Worm (Caenorhabditis elegans) whole organism, late embryonic: ENCODE data around the gene psmd-9.

Source experiments
- C08G9.2 ChIP-seq: sonication (generic microtip); optimal IDR thresholded peaks from 2 replicates; lab custom pipeline; 2016; ENCODE audit warnings: mild to moderate bottlenecking, missing genetic modification characterization, moderate library complexity, missing compliant biosample characterization
- K02D7.2 ChIP-seq: sonication (generic microtip); optimal IDR thresholded peaks from 2 replicates; lab custom pipeline; 2017; ENCODE audit warnings: mild to moderate bottlenecking, missing genetic modification characterization, missing compliant biosample characterization
- K09A11.1 ChIP-seq: sonication (generic microtip); optimal IDR thresholded peaks from 2 replicates; lab custom pipeline; 2017; ENCODE audit warnings: antibody characterized with exemption, mild to moderate bottlenecking, missing genetic modification characterization, missing compliant biosample characterization; ENCODE audit not compliant: insufficient read depth
- T23F11.4 ChIP-seq: fragments of 200-800 bp; sonication (Bioruptor generic); optimal IDR thresholded peaks from 2 replicates; lab custom pipeline; 2018; ENCODE audit warnings: mild to moderate bottlenecking, missing genetic modification characterization, missing compliant biosample characterization
- ahr-1 ChIP-seq: sonication (generic microtip); optimal IDR thresholded peaks from 2 replicates; lab custom pipeline; 2016; ENCODE audit warnings: missing genetic modification characterization, missing compliant biosample characterization
- ceh-14 ChIP-seq: sonication (generic microtip); optimal IDR thresholded peaks from 2 replicates; lab custom pipeline; 2016; ENCODE audit warnings: missing genotype, missing genetic modification characterization, missing compliant biosample characterization
- ceh-18 ChIP-seq: sonication (generic microtip); optimal IDR thresholded peaks from 2 replicates; lab custom pipeline; 2016; ENCODE audit warnings: missing genetic modification characterization, missing compliant biosample characterization
- ceh-19 ChIP-seq: fragments of 200-800 bp; sonication (Bioruptor generic); optimal IDR thresholded peaks from 2 replicates; lab custom pipeline; 2018; ENCODE audit warnings: mild to moderate bottlenecking, missing genetic modification characterization, missing compliant biosample characterization
- ceh-24 ChIP-seq: sonication (generic microtip); optimal IDR thresholded peaks from 2 replicates; lab custom pipeline; 2016; ENCODE audit warnings: mild to moderate bottlenecking, missing genetic modification characterization, missing compliant biosample characterization
- ceh-31 ChIP-seq: sonication (generic microtip); optimal IDR thresholded peaks from 2 replicates; lab custom pipeline; 2016; ENCODE audit warnings: missing genetic modification characterization, missing compliant biosample characterization
- elt-4 ChIP-seq: sonication (generic microtip); optimal IDR thresholded peaks from 2 replicates; lab custom pipeline; 2016; ENCODE audit warnings: missing genetic modification characterization, missing compliant biosample characterization
- ets-4 ChIP-seq: sonication (generic microtip); optimal IDR thresholded peaks from 2 replicates; lab custom pipeline; 2016; ENCODE audit warnings: missing genetic modification characterization, missing compliant biosample characterization
- eyg-1 ChIP-seq: sonication (generic microtip); optimal IDR thresholded peaks from 2 replicates; lab custom pipeline; 2016; ENCODE audit warnings: missing genotype, missing genetic modification characterization, missing compliant biosample characterization
- fax-1 ChIP-seq: sonication (generic microtip); optimal IDR thresholded peaks from 2 replicates; lab custom pipeline; 2016; ENCODE audit warnings: missing genotype, missing genetic modification characterization, missing compliant biosample characterization
- fkh-10 ChIP-seq: fragments of 150-350 bp; optimal IDR thresholded peaks from 2 replicates; lab custom pipeline; 2014; ENCODE audit warnings: missing biosample characterization, missing genetic modification reagents, missing genetic modification characterization
- fkh-6 ChIP-seq: sonication (generic microtip); optimal IDR thresholded peaks from 2 replicates; lab custom pipeline; 2016; ENCODE audit warnings: missing genetic modification characterization, missing compliant biosample characterization
- gmeb-2 ChIP-seq: sonication (generic microtip); optimal IDR thresholded peaks from 2 replicates; lab custom pipeline; 2016; ENCODE audit warnings: missing genetic modification characterization, inconsistent platforms, missing compliant biosample characterization
- hlh-13 ChIP-seq: fragments of 200-800 bp; sonication (Bioruptor generic); optimal IDR thresholded peaks from 2 replicates; lab custom pipeline; 2018; ENCODE audit warnings: mild to moderate bottlenecking, missing genetic modification characterization, missing compliant biosample characterization
- hlh-8 ChIP-seq: sonication (generic microtip); optimal IDR thresholded peaks from 2 replicates; lab custom pipeline; 2016; ENCODE audit warnings: missing genotype, missing genetic modification characterization, missing compliant biosample characterization
- lim-6 ChIP-seq: sonication (generic microtip); optimal IDR thresholded peaks from 2 replicates; lab custom pipeline; 2016; ENCODE audit warnings: missing genetic modification characterization, missing compliant biosample characterization
- lin-11 ChIP-seq: fragments of 200-800 bp; sonication (Bioruptor generic); optimal IDR thresholded peaks from 2 replicates; lab custom pipeline; 2018; ENCODE audit warnings: mild to moderate bottlenecking, missing genetic modification characterization, missing compliant biosample characterization
- nfya-1 ChIP-seq: sonication (generic microtip); optimal IDR thresholded peaks from 2 replicates; lab custom pipeline; 2017; ENCODE audit warnings: missing genetic modification characterization, mild to moderate bottlenecking, missing compliant biosample characterization, antibody characterized with exemption, moderate library complexity
- nhr-11 ChIP-seq: fragments of 150-350 bp; optimal IDR thresholded peaks from 2 replicates; lab custom pipeline; 2014; ENCODE audit warnings: missing biosample characterization, missing genetic modification characterization
- npax-4 ChIP-seq: sonication (generic microtip); optimal IDR thresholded peaks from 2 replicates; lab custom pipeline; 2016; ENCODE audit warnings: missing genetic modification characterization, missing compliant biosample characterization
- odd-2 ChIP-seq: sonication (generic microtip); optimal IDR thresholded peaks from 2 replicates; lab custom pipeline; 2017; ENCODE audit warnings: antibody characterized with exemption, mild to moderate bottlenecking, missing genetic modification characterization, missing compliant biosample characterization
- pat-9 ChIP-seq: fragments of 200-800 bp; sonication (Bioruptor generic); optimal IDR thresholded peaks from 2 replicates; lab custom pipeline; 2018; ENCODE audit warnings: mild to moderate bottlenecking, missing genetic modification characterization, moderate library complexity, missing compliant biosample characterization
- pax-1 ChIP-seq: fragments of 150-350 bp; optimal IDR thresholded peaks from 2 replicates; lab custom pipeline; 2014; ENCODE audit warnings: missing biosample characterization, missing genetic modification characterization
- pha-4 ChIP-seq: fragments of 150-350 bp; optimal IDR thresholded peaks from 2 replicates; lab custom pipeline; 2018; ENCODE audit warnings: missing biosample characterization, missing genetic modification reagents, missing genetic modification characterization
- pqm-1 ChIP-seq: sonication (generic microtip); optimal IDR thresholded peaks from 2 replicates; lab custom pipeline; 2016; ENCODE audit warnings: missing genetic modification characterization, missing compliant biosample characterization
- pros-1 ChIP-seq: fragments of 150-350 bp; optimal IDR thresholded peaks from 2 replicates; lab custom pipeline; 2014; ENCODE audit warnings: missing biosample characterization, missing genetic modification reagents, missing genetic modification characterization
- sox-4 ChIP-seq: sonication (generic microtip); optimal IDR thresholded peaks from 2 replicates; lab custom pipeline; 2017; ENCODE audit warnings: mild to moderate bottlenecking, missing genetic modification characterization, inconsistent platforms, missing compliant biosample characterization
- tbx-7 ChIP-seq: sonication (generic microtip); optimal IDR thresholded peaks from 2 replicates; lab custom pipeline; 2016; ENCODE audit warnings: missing genotype, missing genetic modification characterization, missing compliant biosample characterization
- ttx-3 ChIP-seq: sonication (generic microtip); optimal IDR thresholded peaks from 2 replicates; lab custom pipeline; 2016; ENCODE audit warnings: missing genetic modification reagents, missing genetic modification characterization, missing compliant biosample characterization
- unc-55 ChIP-seq: sonication (generic microtip); optimal IDR thresholded peaks from 2 replicates; lab custom pipeline; 2017; ENCODE audit warnings: missing biosample characterization, missing genetic modification reagents, missing genetic modification characterization
- zip-5 ChIP-seq: sonication (generic microtip); optimal IDR thresholded peaks from 2 replicates; lab custom pipeline; 2016; ENCODE audit warnings: missing genetic modification characterization, missing compliant biosample characterization

Gene psmd-9

ce11 chrII:6860043-6860442, 41.9 kb upstream of the psmd-9 start:
- TF ChIP-seq lin-11 (tag; lab: Kevin White, UChicago) (no peak), sox-4 (tag; lab: Kevin White, UChicago) (no peak), eyg-1 (tag; lab: Kevin White, UChicago) (no peak), hlh-8 (no peak), tbx-7 (tag; lab: Kevin White, UChicago) (no peak), pat-9 (no peak), ceh-24 (tag; lab: Kevin White, UChicago) (no peak), fax-1 (tag; lab: Kevin White, UChicago) (no peak), pros-1 (tag; lab: Kevin White, UChicago) (no peak), pha-4 (tag; lab: Kevin White, UChicago) (no peak), nhr-11 (no peak)

- no peak for TF ChIP-seq zip-5
- no peak for TF ChIP-seq pqm-1 (tag; lab: Kevin White, UChicago)
- TF ChIP-seq fkh-6 (tag; lab: Kevin White, UChicago): no peak
- no peak for TF ChIP-seq fkh-10 (GFP tag; lab: Kevin White, UChicago)
- no peak for TF ChIP-seq sox-4 (tag; lab: Kevin White, UChicago)
These were observed 38.2 kb upstream of the psmd-9 start, which contains the start of gene aff-1 for ce11 chrII:6863652-6864051. aff-1 (minus strand) TSS chrII:6863752.

- TF ChIP-seq pros-1 (tag; lab: Kevin White, UChicago) (no peak), ets-4 (tag; lab: Kevin White, UChicago) (no peak), K09A11.1 (tag; lab: Kevin White, UChicago) (no peak), fax-1 (tag; lab: Kevin White, UChicago) (no peak), nfya-1 (tag; lab: Kevin White, UChicago) (no peak), ceh-19 (GFP tag; lab: Kevin White, UChicago) (no peak), pqm-1 (tag; lab: Kevin White, UChicago) (no peak), unc-55 (GFP tag; lab: Kevin White, UChicago) (no peak), pax-1 (tag; lab: Kevin White, UChicago) (no peak), hlh-13 (GFP tag; lab: Kevin White, UChicago) (no peak)
These were observed 31.1 kb upstream of the psmd-9 start, which contains the start of gene clhm-1 for ce11 chrII:6870803-6871202. clhm-1 (minus strand) TSS chrII:6871009.

- TF ChIP-seq T23F11.4 (no peak), ahr-1 (tag; lab: Kevin White, UChicago) (no peak), K09A11.1 (tag; lab: Kevin White, UChicago) (no peak), unc-55 (GFP tag; lab: Kevin White, UChicago) (no peak), ceh-14 (no peak), K02D7.2 (tag; lab: Kevin White, UChicago) (no peak), gmeb-2 (tag; lab: Kevin White, UChicago) (no peak), ceh-31 (tag; lab: Kevin White, UChicago) (no peak), C08G9.2 (tag; lab: Kevin White, UChicago) (no peak), pros-1 (tag; lab: Kevin White, UChicago) (no peak), ceh-18 (tag; lab: Kevin White, UChicago) (no peak), lim-6 (no peak), elt-4 (no peak), eyg-1 (tag; lab: Kevin White, UChicago) (no peak), odd-2 (tag; lab: Kevin White, UChicago) (no peak), ttx-3 (tag; lab: Kevin White, UChicago) (no peak), npax-4 (tag; lab: Kevin White, UChicago) (no peak), sox-4 (tag; lab: Kevin White, UChicago) (no peak)
- TF ChIP-seq, all 69 proteins: peak for 0
These were observed 29.4 kb upstream of the psmd-9 start, which contains the start of gene C44B7.5 for ce11 chrII:6872493-6872892. C44B7.5 (minus strand) TSS chrII:6872593.
